Worm (Caenorhabditis elegans) whole organism, early embryonic: ENCODE data around the gene C34E7.3.

ENCODE experiments used
- B0310.2 ChIP-seq: sonication (generic microtip); optimal IDR thresholded peaks from 2 replicates; lab custom pipeline; 2016; ENCODE audit warnings: mild to moderate bottlenecking, missing genetic modification characterization, missing compliant biosample characterization
- F13C5.2 ChIP-seq: sonication (generic microtip); optimal IDR thresholded peaks from 2 replicates; lab custom pipeline; 2017; ENCODE audit warnings: mild to moderate bottlenecking, missing genetic modification characterization, inconsistent platforms, missing compliant biosample characterization
- aly-1 ChIP-seq: sonication (generic microtip); optimal IDR thresholded peaks from 2 replicates; lab custom pipeline; 2016; ENCODE audit warnings: missing genetic modification characterization, missing compliant biosample characterization
- ama-1 ChIP-seq: fragments of 150-350 bp; optimal IDR thresholded peaks from 2 replicates; lab custom pipeline; 2014
- ceh-13 ChIP-seq: fragments of 200-800 bp; sonication (Bioruptor generic); optimal IDR thresholded peaks from 2 replicates; lab custom pipeline; 2018; ENCODE audit warnings: mild to moderate bottlenecking, missing genetic modification characterization, missing compliant biosample characterization
- ceh-36 ChIP-seq: sonication (generic microtip); optimal IDR thresholded peaks from 2 replicates; lab custom pipeline; 2016; ENCODE audit warnings: missing genetic modification characterization, inconsistent platforms, missing compliant biosample characterization
- ets-7 ChIP-seq: sonication (generic microtip); optimal IDR thresholded peaks from 2 replicates; lab custom pipeline; 2016; ENCODE audit warnings: missing genotype, missing genetic modification characterization, missing compliant biosample characterization
- flt-1 ChIP-seq: fragments of 200-800 bp; sonication (Bioruptor generic); IDR thresholded peaks from 2 replicates; pipeline ENCODE4 v1.3.6; 2022; ENCODE audit warnings: missing genetic modification characterization, missing compliant biosample characterization
- hmbx-1 ChIP-seq: sonication (generic microtip); optimal IDR thresholded peaks from 2 replicates; lab custom pipeline; 2016; ENCODE audit warnings: mild to moderate bottlenecking, missing genetic modification characterization, missing compliant biosample characterization
- hmg-4 ChIP-seq: fragments of 200-800 bp; sonication (Bioruptor generic); optimal IDR thresholded peaks from 2 replicates; lab custom pipeline; 2018; ENCODE audit warnings: mild to moderate bottlenecking, missing genetic modification characterization, missing compliant biosample characterization
- hnd-1 ChIP-seq: sonication (generic microtip); optimal IDR thresholded peaks from 2 replicates; lab custom pipeline; 2016; ENCODE audit warnings: missing genetic modification characterization, missing compliant biosample characterization
- pes-1 ChIP-seq: fragments of 200-800 bp; sonication (Bioruptor generic); IDR thresholded peaks from 2 replicates; pipeline ENCODE4 v1.3.6; 2022; ENCODE audit warnings: missing genetic modification reagents, missing genetic modification characterization, missing compliant biosample characterization
- scrt-1 ChIP-seq: fragments of 200-800 bp; sonication (Bioruptor generic); IDR thresholded peaks from 2 replicates; pipeline ENCODE4 v1.3.6; 2022; ENCODE audit warnings: missing genetic modification characterization, missing compliant biosample characterization
- sea-1 ChIP-seq: fragments of 200-800 bp; sonication (Bioruptor generic); conservative IDR thresholded peaks from 2 replicates; pipeline ENCODE4 v1.3.6; 2022; ENCODE audit warnings: missing genetic modification characterization, missing compliant biosample characterization
- tbx-11 ChIP-seq: fragments of 200-800 bp; sonication (Bioruptor generic); IDR thresholded peaks from 2 replicates; pipeline ENCODE4 v1.3.6; 2022; ENCODE audit warnings: missing genetic modification characterization, missing compliant biosample characterization
- tbx-37 ChIP-seq: fragments of 200-800 bp; sonication (Bioruptor generic); conservative IDR thresholded peaks from 2 replicates; pipeline ENCODE4 v1.3.6; 2022; ENCODE audit warnings: missing genetic modification reagents, missing genetic modification characterization, missing compliant biosample characterization
- tra-4 ChIP-seq: sonication (generic microtip); optimal IDR thresholded peaks from 2 replicates; lab custom pipeline; 2017; ENCODE audit warnings: missing genetic modification characterization, missing compliant biosample characterization

C34E7.3 gene

DNA sequence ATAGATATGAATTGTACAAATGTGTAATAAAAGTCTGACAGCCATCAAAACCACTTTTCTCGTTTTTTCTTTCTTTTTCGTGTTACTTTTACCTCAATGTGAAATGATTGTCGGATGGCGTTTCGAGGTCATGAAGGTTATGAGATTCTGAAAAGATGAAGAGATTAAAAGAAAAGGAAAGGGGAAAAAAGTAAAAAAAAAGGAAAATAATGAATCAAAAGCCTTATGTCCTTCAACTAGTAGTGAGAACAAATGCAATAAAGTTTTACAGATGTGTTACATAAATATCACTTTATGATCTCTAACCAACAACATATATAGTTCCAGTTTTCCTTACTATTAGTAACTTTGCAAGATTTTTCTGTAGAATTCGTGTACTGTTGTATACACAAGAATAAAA lies 10.8 kb downstream of the C34E7.3 start, which contains the start of gene gmap-3:
gmap-3 (minus strand) TSS at position 148 of the 400 bp plus-strand sequence.
- TF ChIP-seq B0310.2 (tag; lab: Kevin White, UChicago) (no peak), hmbx-1 (no peak), F13C5.2 (no peak), scrt-1 (GFP tag; lab: Robert Waterston, UW) (no peak), sea-1 (GFP tag; lab: Robert Waterston, UW) (no peak), ets-7 (tag; lab: Kevin White, UChicago) (no peak), pes-1 (GFP tag; lab: Robert Waterston, UW) (no peak), ama-1 (lab: Kevin White, UChicago) (no peak), tra-4 (tag; lab: Kevin White, UChicago) (no peak), flt-1 (GFP tag; lab: Robert Waterston, UW) (no peak), tbx-11 (GFP tag; lab: Robert Waterston, UW) (no peak), ceh-36 (tag; lab: Kevin White, UChicago) (no peak), ceh-13 (GFP tag; lab: Kevin White, UChicago) (no peak), tbx-37 (GFP tag; lab: Robert Waterston, UW) (no peak), hnd-1 (tag; lab: Kevin White, UChicago) (no peak), aly-1 (no peak), hmg-4 (no peak)

DNA sequence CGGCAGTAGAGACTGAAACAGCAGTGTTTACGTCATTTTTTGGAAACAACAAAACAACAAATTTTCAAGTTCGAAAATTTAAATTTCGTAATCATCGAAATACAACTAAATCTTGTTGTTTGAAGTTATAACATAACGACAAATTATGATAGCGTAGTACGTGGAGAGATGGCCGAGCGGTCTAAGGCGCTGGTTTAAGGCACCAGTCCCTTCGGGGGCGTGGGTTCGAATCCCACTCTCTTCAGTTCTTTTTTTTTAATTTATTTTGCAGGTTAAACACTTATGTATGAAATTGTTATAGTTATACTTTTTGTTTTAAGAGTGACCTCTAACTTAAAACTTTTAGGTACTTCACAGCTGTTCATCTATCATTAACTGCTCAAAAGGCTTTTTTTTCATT lies 12.2 kb downstream of the C34E7.3 start:
- no peak for TF ChIP-seq B0310.2 (tag; lab: Kevin White, UChicago)
- TF ChIP-seq pes-1 (GFP tag; lab: Robert Waterston, UW) = no peak
- no peak for TF ChIP-seq ceh-36 (tag; lab: Kevin White, UChicago)
- no peak for TF ChIP-seq tra-4 (tag; lab: Kevin White, UChicago)
- no peak for TF ChIP-seq ama-1 (lab: Kevin White, UChicago)
- TF ChIP-seq aly-1 = no peak

DNA sequence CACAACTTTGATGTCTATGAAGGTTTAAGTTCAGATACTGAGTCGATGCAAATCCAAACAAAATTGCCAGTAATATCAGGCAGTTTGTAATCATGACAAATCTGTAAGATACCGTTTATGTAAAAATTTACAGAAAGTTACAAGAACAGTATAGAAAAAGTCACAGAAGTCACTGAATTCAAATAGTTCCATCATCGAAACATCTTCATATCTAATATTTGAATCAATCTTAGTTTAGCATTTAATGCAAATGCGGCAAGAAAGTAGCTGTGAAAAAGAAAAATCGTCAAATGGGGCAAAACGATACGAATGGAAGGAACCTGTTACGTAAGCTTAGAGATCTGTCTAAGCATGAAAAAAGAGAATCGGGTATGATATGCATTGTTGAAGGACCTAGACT lies 13.1 kb downstream of the C34E7.3 start, which contains the start of gene gmap-2:
gmap-2 (minus strand) TSS at position 101 of the 400 bp plus-strand sequence.
- TF ChIP-seq pes-1 (GFP tag; lab: Robert Waterston, UW) = no peak
- TF ChIP-seq ets-7 (tag; lab: Kevin White, UChicago) = no peak
- TF ChIP-seq F13C5.2 = no peak
- no peak for TF ChIP-seq hmg-4
- TF ChIP-seq flt-1 (GFP tag; lab: Robert Waterston, UW) = no peak
- TF ChIP-seq tra-4 (tag; lab: Kevin White, UChicago) = no peak
- TF ChIP-seq tbx-37 (GFP tag; lab: Robert Waterston, UW) = no peak
- TF ChIP-seq hmbx-1 = no peak
- no peak for TF ChIP-seq scrt-1 (GFP tag; lab: Robert Waterston, UW)
- no peak for TF ChIP-seq ceh-13 (GFP tag; lab: Kevin White, UChicago)
- TF ChIP-seq B0310.2 (tag; lab: Kevin White, UChicago) = no peak
- TF ChIP-seq ama-1 (lab: Kevin White, UChicago) = no peak
- TF ChIP-seq sea-1 (GFP tag; lab: Robert Waterston, UW) = no peak
- TF ChIP-seq ceh-36 (tag; lab: Kevin White, UChicago) = no peak

DNA sequence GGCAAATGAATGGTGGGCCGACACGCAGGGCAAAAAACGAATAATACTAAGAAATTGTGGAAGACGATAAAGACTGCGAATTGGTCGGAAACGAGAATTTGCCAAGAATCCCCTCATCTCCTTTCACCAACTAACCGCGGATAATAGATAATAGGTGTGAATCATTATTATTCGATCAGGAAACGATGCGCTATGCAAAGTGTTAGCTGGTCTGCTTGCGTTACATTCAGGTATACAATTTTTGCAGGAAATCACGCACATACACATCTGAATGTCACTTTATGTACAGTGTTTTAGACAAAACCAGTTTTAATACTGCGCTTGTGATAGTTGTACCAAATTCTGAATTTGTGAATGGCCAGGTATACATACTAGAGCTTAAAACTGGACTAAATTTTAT lies 14.6 kb downstream of the C34E7.3 start:
- TF ChIP-seq ceh-36 (tag; lab: Kevin White, UChicago) = no peak
- no peak for TF ChIP-seq ama-1 (lab: Kevin White, UChicago)
- no peak for TF ChIP-seq ets-7 (tag; lab: Kevin White, UChicago)
- TF ChIP-seq scrt-1 (GFP tag; lab: Robert Waterston, UW) = no peak
- no peak for TF ChIP-seq tbx-37 (GFP tag; lab: Robert Waterston, UW)
- no peak for TF ChIP-seq aly-1
- no peak for TF ChIP-seq B0310.2 (tag; lab: Kevin White, UChicago)
- TF ChIP-seq sea-1 (GFP tag; lab: Robert Waterston, UW) = no peak
- no peak for TF ChIP-seq tbx-11 (GFP tag; lab: Robert Waterston, UW)
- no peak for TF ChIP-seq F13C5.2
- TF ChIP-seq hnd-1 (tag; lab: Kevin White, UChicago) = no peak
- no peak for TF ChIP-seq ceh-13 (GFP tag; lab: Kevin White, UChicago)
- no peak for TF ChIP-seq hmbx-1
- no peak for TF ChIP-seq tra-4 (tag; lab: Kevin White, UChicago)
- TF ChIP-seq flt-1 (GFP tag; lab: Robert Waterston, UW) = no peak
- TF ChIP-seq hmg-4 = no peak
- TF ChIP-seq pes-1 (GFP tag; lab: Robert Waterston, UW) = no peak

DNA sequence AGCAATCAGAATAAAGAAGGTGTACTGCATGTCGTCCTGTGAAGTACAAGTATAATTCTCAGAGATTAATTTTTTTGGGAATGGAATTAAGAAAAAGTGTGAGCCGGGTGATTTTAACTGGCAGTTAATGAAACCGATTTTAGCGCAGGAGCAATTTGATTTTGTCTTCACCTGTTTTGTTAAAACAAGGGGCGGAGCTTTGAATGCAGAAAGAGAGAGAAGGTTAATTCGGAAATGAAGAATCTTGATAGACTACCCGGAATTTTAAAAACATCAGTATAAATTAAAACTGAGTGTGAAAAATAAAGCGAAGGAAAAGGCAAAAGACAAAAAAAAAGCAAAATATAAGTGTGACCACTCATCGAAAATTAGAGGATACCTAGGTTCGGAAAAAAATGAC lies 16.5 kb downstream of the C34E7.3 start, which contains the start of gene C05E7.3:
C05E7.3 (minus strand) TSS at position 101 of the 400 bp plus-strand sequence.
- TF ChIP-seq sea-1 (GFP tag; lab: Robert Waterston, UW) = no peak
- no peak for TF ChIP-seq tbx-37 (GFP tag; lab: Robert Waterston, UW)
- TF ChIP-seq ceh-36 (tag; lab: Kevin White, UChicago) = no peak
- TF ChIP-seq hnd-1 (tag; lab: Kevin White, UChicago) = no peak
- TF ChIP-seq pes-1 (GFP tag; lab: Robert Waterston, UW) = no peak
- TF ChIP-seq ceh-13 (GFP tag; lab: Kevin White, UChicago) = no peak
- TF ChIP-seq flt-1 (GFP tag; lab: Robert Waterston, UW) = no peak
- no peak for TF ChIP-seq B0310.2 (tag; lab: Kevin White, UChicago)
- no peak for TF ChIP-seq aly-1
- TF ChIP-seq ama-1 (lab: Kevin White, UChicago) = no peak

DNA sequence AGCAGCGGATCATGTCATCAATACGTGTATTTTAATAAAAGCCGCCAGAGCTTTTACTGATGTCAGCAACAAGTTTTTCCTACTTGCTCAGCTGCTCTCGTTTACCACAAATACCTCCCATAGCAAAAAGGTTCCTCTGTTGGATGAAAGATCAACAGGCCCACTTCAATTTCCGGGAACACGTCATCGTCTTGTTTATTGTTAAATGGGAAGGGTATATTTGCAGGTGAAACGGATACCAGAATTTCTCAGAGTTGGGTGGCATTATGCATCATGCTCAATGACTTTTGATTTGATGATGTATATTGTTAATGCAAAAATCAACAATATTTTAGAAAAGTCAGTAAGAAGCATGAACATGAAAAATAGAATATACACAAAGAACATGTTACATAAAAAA lies 21.1 kb downstream of the C34E7.3 start:
- no peak for TF ChIP-seq sea-1 (GFP tag; lab: Robert Waterston, UW)
- no peak for TF ChIP-seq hmg-4
- TF ChIP-seq ceh-13 (GFP tag; lab: Kevin White, UChicago) = no peak
- no peak for TF ChIP-seq F13C5.2
- no peak for TF ChIP-seq hmbx-1
- no peak for TF ChIP-seq ama-1 (lab: Kevin White, UChicago)
- no peak for TF ChIP-seq B0310.2 (tag; lab: Kevin White, UChicago)
- no peak for TF ChIP-seq scrt-1 (GFP tag; lab: Robert Waterston, UW)
- TF ChIP-seq tra-4 (tag; lab: Kevin White, UChicago) = no peak
- no peak for TF ChIP-seq ceh-36 (tag; lab: Kevin White, UChicago)
- no peak for TF ChIP-seq ets-7 (tag; lab: Kevin White, UChicago)
- TF ChIP-seq aly-1 = no peak
- no peak for TF ChIP-seq hnd-1 (tag; lab: Kevin White, UChicago)
- no peak for TF ChIP-seq flt-1 (GFP tag; lab: Robert Waterston, UW)
- TF ChIP-seq pes-1 (GFP tag; lab: Robert Waterston, UW) = no peak
- no peak for TF ChIP-seq tbx-37 (GFP tag; lab: Robert Waterston, UW)
- no peak for TF ChIP-seq tbx-11 (GFP tag; lab: Robert Waterston, UW)
